Fruit fly (Drosophila melanogaster) whole organism, wandering third instar larva: ENCODE data around the gene Cp7Fa.

ENCODE experiments used
- Abd-B ChIP-seq: fragments of >200 bp; optimal IDR thresholded peaks from 2 replicates; lab custom pipeline; 2017; ENCODE audit warnings: missing biosample characterization, missing genetic modification characterization
- Dfd ChIP-seq: fragments of >200 bp; optimal IDR thresholded peaks from 2 replicates; lab custom pipeline; 2017; ENCODE audit warnings: missing biosample characterization, missing genetic modification characterization
- HLH106 ChIP-seq: fragments of 200-800 bp; optimal IDR thresholded peaks from 3 replicates; lab custom pipeline; 2019; ENCODE audit warnings: missing biosample characterization, mild to moderate bottlenecking, missing genetic modification characterization, moderate library complexity
- Hr78 ChIP-seq: fragments of >200 bp; optimal IDR thresholded peaks from 2 replicates; lab custom pipeline; 2017; ENCODE audit warnings: missing biosample characterization, missing genetic modification characterization
- br ChIP-seq: fragments of 200-800 bp; sonication (Bioruptor generic); optimal IDR thresholded peaks from 2 replicates; lab custom pipeline; 2016; ENCODE audit warnings: missing biosample characterization, missing genetic modification characterization
- jim ChIP-seq: fragments of 175-275, 200-325 bp; sonication (Bioruptor generic); optimal IDR thresholded peaks from 2 replicates; lab custom pipeline; 2016; ENCODE audit warnings: missing biosample characterization, mild to moderate bottlenecking, missing genetic modification characterization
- pan ChIP-seq: fragments of >200 bp; optimal IDR thresholded peaks from 2 replicates; lab custom pipeline; 2017

DNA sequence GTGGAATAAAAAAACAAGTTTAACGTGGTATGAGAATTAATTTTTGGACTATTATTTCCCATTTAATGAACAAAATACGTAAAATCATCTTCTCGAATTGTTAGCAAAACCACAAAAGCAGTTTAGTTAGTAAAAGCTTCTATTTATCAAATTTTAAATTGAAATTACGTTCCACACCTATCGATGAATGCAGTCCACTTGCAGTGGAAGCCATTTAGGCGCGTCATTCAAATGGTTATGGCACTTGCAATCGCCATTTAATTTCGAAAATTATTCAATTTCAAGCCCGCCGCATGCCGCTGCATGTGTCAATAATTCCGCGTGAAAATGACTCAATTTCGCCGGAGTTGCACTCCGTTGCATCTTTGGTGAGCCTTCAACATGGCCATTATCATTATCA lies 27.8 kb upstream of the Cp7Fa start:
- TF ChIP-seq jim (GFP tag; lab: Kevin White, UChicago) = no peak
- no peak for TF ChIP-seq HLH106 (tag; lab: Kevin White, UChicago)
- TF ChIP-seq Abd-B = no peak
- TF ChIP-seq pan (lab: Kevin White, UChicago) = no peak
- no peak for TF ChIP-seq br
- no peak for TF ChIP-seq Dfd (GFP tag; lab: Kevin White, UChicago)
- TF ChIP-seq Hr78 (GFP tag; lab: Kevin White, UChicago) = no peak
